Worm (Caenorhabditis elegans): ENCODE results near the gene tofu-1.

DNA sequence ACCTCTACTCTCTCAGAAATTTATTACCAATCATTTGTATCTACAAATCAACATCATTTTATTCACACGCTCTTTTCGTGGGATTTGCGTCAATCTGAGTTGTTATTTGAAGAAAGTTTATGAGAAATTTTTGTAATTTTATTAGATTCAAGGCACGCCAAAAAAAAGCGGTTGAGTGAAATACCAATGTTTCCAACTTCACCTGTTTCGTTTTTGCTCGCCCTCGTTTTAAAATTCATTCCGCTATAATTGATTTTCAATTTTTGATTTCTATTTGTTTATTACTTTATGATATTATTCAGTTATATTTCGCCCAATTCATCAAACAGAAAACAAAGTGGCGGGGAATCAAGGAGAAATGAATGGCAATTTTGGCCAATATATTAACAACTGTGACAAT is 19.8 kb downstream of the tofu-1 start, which contains the start of gene K08H10.10:
- TF ChIP-seq flt-1 (GFP tag; IDR thresholded peaks at IDR 0.05) (no peak), klf-2 (GFP tag; conservative IDR thresholded peaks at IDR 0.05) (no peak)
